Fruit fly (Drosophila melanogaster) whole organism, prepupa: ENCODE data around the gene CG1622.

Experiments used
- CG6163 ChIP-seq: fragments of 200-800 bp; sonication (Bioruptor generic); IDR thresholded peaks from 3 replicates; pipeline ENCODE4 v1.3.6; 2022; ENCODE audit warnings: missing biosample characterization, missing genetic modification characterization
- achi ChIP-seq: fragments of 200-800 bp; sonication (Bioruptor generic); optimal IDR thresholded peaks from 3 replicates; lab custom pipeline; 2016; ENCODE audit warnings: missing biosample characterization, missing genetic modification characterization
- fd85E ChIP-seq: fragments of 200-800 bp; sonication (Bioruptor generic); optimal IDR thresholded peaks from 3 replicates; lab custom pipeline; 2016; ENCODE audit warnings: missing biosample characterization, missing genetic modification characterization

- TF ChIP-seq fd85E (GFP tag; lab: Kevin White, UChicago) = no peak
- no peak for TF ChIP-seq CG6163
- no peak for TF ChIP-seq achi (GFP tag; lab: Kevin White, UChicago)
Measured at dm6 chrX:13287854-13288376, 9.0 kb upstream of the CG1622 start, which contains the start of gene Remo.
